Worm (Caenorhabditis elegans) whole organism, midembryonic: ENCODE results near the gene C26B2.2.

ENCODE experiments used
- cog-1 ChIP-seq: sonication (generic microtip); optimal IDR thresholded peaks from 2 replicates; lab custom pipeline; 2016; ENCODE audit warnings: missing genetic modification characterization, missing compliant biosample characterization
- klf-2 ChIP-seq: fragments of 200-800 bp; sonication (Bioruptor generic); conservative IDR thresholded peaks from 2 replicates; pipeline ENCODE4 v1.3.6; 2022; ENCODE audit warnings: missing genetic modification reagents, missing genetic modification characterization, missing compliant biosample characterization
- ref-1 ChIP-seq: fragments of 200-800 bp; sonication (Bioruptor generic); conservative IDR thresholded peaks from 2 replicates; pipeline ENCODE4 v1.3.6; 2022; ENCODE audit warnings: missing genetic modification reagents, missing genetic modification characterization, missing compliant biosample characterization
- tab-1 ChIP-seq: fragments of 200-800 bp; sonication (Bioruptor generic); IDR thresholded peaks from 2 replicates; pipeline ENCODE4 v1.3.6; 2022; ENCODE audit warnings: missing genetic modification characterization, missing compliant biosample characterization
- ztf-23 ChIP-seq: fragments of 200-800 bp; sonication (Bioruptor generic); IDR thresholded peaks from 2 replicates; pipeline ENCODE4 v1.3.6; 2022; ENCODE audit warnings: missing genetic modification reagents, missing genetic modification characterization, missing compliant biosample characterization

ce11 chrIV:8006161-8006560 is 15.8 kb downstream of the C26B2.2 start:
- no peak for TF ChIP-seq tab-1 (GFP tag; lab: Robert Waterston, UW)
- no peak for TF ChIP-seq klf-2
- TF ChIP-seq cog-1 (tag; lab: Kevin White, UChicago) = no peak
- TF ChIP-seq ref-1 (GFP tag; lab: Robert Waterston, UW) = no peak
- no peak for TF ChIP-seq ztf-23 (GFP tag; lab: Robert Waterston, UW)
